Worm (Caenorhabditis elegans) whole organism, L4/young adult: ENCODE data around the gene dao-6.

Source experiments
- W03F9.2 ChIP-seq: fragments of 150-350 bp; optimal IDR thresholded peaks from 2 replicates; lab custom pipeline; 2014; ENCODE audit warnings: missing biosample characterization, missing genetic modification characterization
- dao-5 ChIP-seq: sonication (generic microtip); optimal IDR thresholded peaks from 2 replicates; lab custom pipeline; 2016; ENCODE audit warnings: missing genotype, missing genetic modification characterization, moderate library complexity, missing compliant biosample characterization

DNA sequence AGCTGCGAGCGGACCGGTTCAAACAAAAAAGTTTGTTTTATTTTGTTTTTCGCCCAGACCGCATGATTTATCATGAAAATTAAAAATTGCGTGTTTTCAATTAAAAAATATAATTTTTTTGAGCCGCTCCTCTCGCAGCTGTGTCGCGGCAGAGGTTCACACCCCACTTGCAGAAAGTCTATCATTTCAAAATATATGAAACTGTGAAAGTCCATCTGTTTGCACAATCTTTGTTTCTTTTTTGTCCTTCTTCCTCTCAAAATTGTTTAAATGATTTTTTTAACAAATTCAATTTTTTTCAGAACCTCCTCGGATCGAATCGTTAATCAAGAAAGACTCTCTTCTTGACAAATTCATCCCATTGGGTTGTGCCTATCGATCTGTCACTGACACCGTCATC lies 36.4 kb downstream of the dao-6 start, which contains the start of gene tlk-1:
- TF ChIP-seq W03F9.2 (tag; lab: Kevin White, UChicago) = no peak
- TF ChIP-seq dao-5 (tag; lab: Kevin White, UChicago) = no peak
